Worm (Caenorhabditis elegans): ENCODE results near the gene F10G2.10.

The F10G2.10 gene

DNA sequence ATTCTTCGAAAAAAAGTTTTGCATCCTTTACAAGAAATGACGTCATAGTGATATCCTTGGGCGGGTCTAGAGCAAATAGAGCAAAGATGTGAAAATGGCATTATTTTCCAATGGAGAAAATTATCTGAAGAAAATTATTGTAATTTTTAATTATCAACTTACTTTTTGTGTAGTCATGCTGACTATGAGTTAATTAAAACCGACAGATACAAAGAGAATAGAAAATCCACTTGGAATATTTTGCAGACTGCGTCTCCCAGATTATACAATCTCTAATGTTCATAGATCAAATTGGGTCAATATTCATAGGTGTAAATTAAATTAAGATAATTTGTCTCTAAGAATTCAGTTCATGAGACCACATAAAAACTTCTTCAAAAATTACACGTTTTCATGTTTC is 27.5 kb downstream of the F10G2.10 start, which contains the start of gene nhr-149:
Gene nhr-149, minus strand, starts transcription at position 101 of the 400 bp plus-strand sequence.
- TF ChIP-seq ahr-1 (tag; optimal IDR thresholded peaks at IDR 0.05) (no peak), hlh-15 (tag; optimal IDR thresholded peaks at IDR 0.05) (no peak), unc-55 (GFP tag; optimal IDR thresholded peaks at IDR 0.05) (no peak), hlh-8 (tag; optimal IDR thresholded peaks at IDR 0.05) (no peak), ceh-34 (tag; optimal IDR thresholded peaks at IDR 0.05) (no peak), ceh-24 (tag; optimal IDR thresholded peaks at IDR 0.05) (no peak), ceh-14 (tag; optimal IDR thresholded peaks at IDR 0.05) (no peak), madf-2 (tag; optimal IDR thresholded peaks at IDR 0.05) (no peak), pha-2 (tag; optimal IDR thresholded peaks at IDR 0.05) (no peak), nfya-1 (tag; optimal IDR thresholded peaks at IDR 0.05) (no peak), sox-4 (tag; optimal IDR thresholded peaks at IDR 0.05) (no peak), mec-3 (tag; optimal IDR thresholded peaks at IDR 0.05; ENCODE audit: borderline replicate concordance) (no peak), elt-4 (tag; optimal IDR thresholded peaks at IDR 0.05) (no peak), ref-2 (tag; optimal IDR thresholded peaks at IDR 0.05) (no peak), sdc-2 (tag; optimal IDR thresholded peaks at IDR 0.05) (no peak), eyg-1 (tag; optimal IDR thresholded peaks at IDR 0.05) (no peak), elt-2 (tag; optimal IDR thresholded peaks at IDR 0.05) (no peak), pat-9 (tag; optimal IDR thresholded peaks at IDR 0.05) (no peak), nhr-11 (tag; optimal IDR thresholded peaks at IDR 0.05) (no peak), K02D7.2 (tag; optimal IDR thresholded peaks at IDR 0.05) (no peak)

DNA sequence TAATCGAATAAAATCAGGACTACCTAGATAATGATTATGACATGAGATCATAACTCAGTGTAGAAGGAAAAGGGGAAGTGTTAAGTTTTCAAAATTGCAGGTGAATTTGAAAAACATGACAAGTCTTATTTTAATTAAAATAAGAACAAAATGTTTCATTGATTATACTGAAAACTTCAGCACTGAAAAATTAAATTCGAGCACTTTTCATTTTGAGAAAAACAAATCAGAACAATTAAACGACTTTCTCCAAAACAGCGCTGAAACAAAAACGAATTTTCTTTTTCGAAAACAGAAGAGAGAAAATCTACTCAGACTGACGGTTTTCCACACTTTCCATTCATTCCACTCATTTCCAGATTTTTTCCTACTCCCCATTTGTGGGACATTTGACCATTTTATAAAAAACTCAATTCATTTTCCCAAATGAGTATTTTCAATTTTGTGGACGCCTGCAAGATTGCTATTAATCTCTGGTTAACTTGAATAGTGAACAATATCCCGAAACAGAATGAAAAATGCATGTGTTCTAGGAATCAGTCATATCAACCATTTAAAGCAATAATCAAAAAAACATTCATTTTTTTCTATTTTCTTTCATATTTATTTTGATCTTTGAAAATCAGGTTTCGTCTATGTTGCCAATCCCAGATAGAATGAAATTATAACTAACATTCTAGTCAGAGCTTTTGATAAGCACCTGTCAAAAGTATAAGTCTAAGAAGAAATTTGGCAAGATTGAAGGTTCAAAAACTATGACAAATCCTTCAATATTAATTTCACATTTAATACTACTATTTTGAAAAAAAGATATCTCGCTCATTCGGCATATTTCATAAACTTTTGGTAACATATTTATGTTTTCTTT is 30.4 kb downstream of the F10G2.10 start, which contains the start of the genes srh-231 and srh-275:
Gene srh-231, minus strand, starts transcription at position 51 of the 868 bp plus-strand sequence.
Gene srh-275, plus strand, starts transcription at position 818 of the 868 bp plus-strand sequence.
- TF ChIP-seq ztf-16 (tag; optimal IDR thresholded peaks at IDR 0.05) (no peak), unc-3 (GFP tag; conservative IDR thresholded peaks at IDR 0.05) (no peak), unc-3 (tag; optimal IDR thresholded peaks at IDR 0.05) (no peak), ceh-2 (tag; optimal IDR thresholded peaks at IDR 0.05) (no peak), dve-1 (tag; optimal IDR thresholded peaks at IDR 0.05) (no peak), K09A11.1 (tag; optimal IDR thresholded peaks at IDR 0.05; ENCODE audit: insufficient read depth) (no peak), F13H6.1 (tag; optimal IDR thresholded peaks at IDR 0.05) (no peak), tbx-2 (tag; optimal IDR thresholded peaks at IDR 0.05) (no peak), eyg-1 (tag; optimal IDR thresholded peaks at IDR 0.05) (no peak), sox-2 (GFP tag; IDR thresholded peaks at IDR 0.05) (no peak), unc-42 (tag; optimal IDR thresholded peaks at IDR 0.05) (no peak), hlh-13 (GFP tag; optimal IDR thresholded peaks at IDR 0.05) (no peak), ttx-3 (tag; optimal IDR thresholded peaks at IDR 0.05) (no peak), ceh-34 (tag; optimal IDR thresholded peaks at IDR 0.05) (no peak), fkh-10 (GFP tag; optimal IDR thresholded peaks at IDR 0.05) (no peak), dmd-4 (tag; optimal IDR thresholded peaks at IDR 0.05; ENCODE audit: borderline replicate concordance) (no peak), ceh-22 (tag; optimal IDR thresholded peaks at IDR 0.05) (no peak)

DNA sequence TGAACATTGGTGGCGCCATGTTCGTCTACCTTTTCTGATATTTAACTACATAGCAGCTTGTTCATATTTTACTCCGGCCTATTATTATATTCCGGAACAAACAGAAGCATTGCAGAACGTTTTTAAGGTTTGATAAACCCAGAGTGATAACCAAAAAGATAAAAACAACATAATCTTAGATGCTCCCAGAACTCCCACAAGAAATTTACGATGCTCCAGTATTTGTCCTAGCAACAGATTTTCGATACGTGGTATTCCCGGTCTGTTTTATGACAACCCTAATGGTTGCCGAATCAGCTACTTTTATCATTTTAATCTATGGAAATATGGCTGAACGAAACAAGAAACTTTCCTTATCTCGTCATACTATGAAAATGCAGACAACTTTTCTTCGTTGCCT is 31.6 kb downstream of the F10G2.10 start:
- no peak for TF ChIP-seq ceh-6 (GFP tag; optimal IDR thresholded peaks at IDR 0.05)
- no peak for TF ChIP-seq sox-4 (tag; optimal IDR thresholded peaks at IDR 0.05)
- no peak for TF ChIP-seq unc-42 (tag; optimal IDR thresholded peaks at IDR 0.05)
- no peak for TF ChIP-seq hlh-13 (GFP tag; optimal IDR thresholded peaks at IDR 0.05)
- no peak for TF ChIP-seq elt-4 (tag; optimal IDR thresholded peaks at IDR 0.05)
- TF ChIP-seq ets-4 (tag; optimal IDR thresholded peaks at IDR 0.05): no peak
- TF ChIP-seq pag-3 (tag; optimal IDR thresholded peaks at IDR 0.05; ENCODE audit: borderline replicate concordance): no peak
- no peak for TF ChIP-seq unc-3 (GFP tag; conservative IDR thresholded peaks at IDR 0.05)
- no peak for TF ChIP-seq unc-3 (tag; optimal IDR thresholded peaks at IDR 0.05)
- TF ChIP-seq dmd-4 (tag; optimal IDR thresholded peaks at IDR 0.05; ENCODE audit: borderline replicate concordance): no peak
- TF ChIP-seq ama-1 (optimal IDR thresholded peaks at IDR 0.05): no peak
- TF ChIP-seq tbx-7 (tag; optimal IDR thresholded peaks at IDR 0.05): no peak
- no peak for TF ChIP-seq unc-86 (tag; optimal IDR thresholded peaks at IDR 0.05)
- no peak for TF ChIP-seq K09A11.1 (tag; optimal IDR thresholded peaks at IDR 0.05; ENCODE audit: insufficient read depth)
- TF ChIP-seq tbx-2 (tag; optimal IDR thresholded peaks at IDR 0.05): no peak
- no peak for TF ChIP-seq nfya-1 (tag; optimal IDR thresholded peaks at IDR 0.05)
- no peak for TF ChIP-seq lin-11 (tag; optimal IDR thresholded peaks at IDR 0.05)
- no peak for TF ChIP-seq pha-4 (tag; optimal IDR thresholded peaks at IDR 0.05)
- TF ChIP-seq T23F11.4 (GFP tag; optimal IDR thresholded peaks at IDR 0.05): no peak
- TF ChIP-seq zip-5 (tag; optimal IDR thresholded peaks at IDR 0.05): no peak

Data from whole organism, late embryonic.